Worm (Caenorhabditis elegans) whole organism, early embryonic: Measurements from ENCODE around the gene cdh-12.

Source experiments
- B0310.2 ChIP-seq: sonication (generic microtip); optimal IDR thresholded peaks from 2 replicates; lab custom pipeline; 2016; ENCODE audit warnings: mild to moderate bottlenecking, missing genetic modification characterization, missing compliant biosample characterization
- F13C5.2 ChIP-seq: sonication (generic microtip); optimal IDR thresholded peaks from 2 replicates; lab custom pipeline; 2017; ENCODE audit warnings: mild to moderate bottlenecking, missing genetic modification characterization, inconsistent platforms, missing compliant biosample characterization
- aly-1 ChIP-seq: sonication (generic microtip); optimal IDR thresholded peaks from 2 replicates; lab custom pipeline; 2016; ENCODE audit warnings: missing genetic modification characterization, missing compliant biosample characterization
- ama-1 ChIP-seq: fragments of 150-350 bp; optimal IDR thresholded peaks from 2 replicates; lab custom pipeline; 2014
- ceh-13 ChIP-seq: fragments of 200-800 bp; sonication (Bioruptor generic); optimal IDR thresholded peaks from 2 replicates; lab custom pipeline; 2018; ENCODE audit warnings: mild to moderate bottlenecking, missing genetic modification characterization, missing compliant biosample characterization
- ceh-36 ChIP-seq: sonication (generic microtip); optimal IDR thresholded peaks from 2 replicates; lab custom pipeline; 2016; ENCODE audit warnings: missing genetic modification characterization, inconsistent platforms, missing compliant biosample characterization
- ets-7 ChIP-seq: sonication (generic microtip); optimal IDR thresholded peaks from 2 replicates; lab custom pipeline; 2016; ENCODE audit warnings: missing genotype, missing genetic modification characterization, missing compliant biosample characterization
- flt-1 ChIP-seq: fragments of 200-800 bp; sonication (Bioruptor generic); IDR thresholded peaks from 2 replicates; pipeline ENCODE4 v1.3.6; 2022; ENCODE audit warnings: missing genetic modification characterization, missing compliant biosample characterization
- hmbx-1 ChIP-seq: sonication (generic microtip); optimal IDR thresholded peaks from 2 replicates; lab custom pipeline; 2016; ENCODE audit warnings: mild to moderate bottlenecking, missing genetic modification characterization, missing compliant biosample characterization
- hmg-4 ChIP-seq: fragments of 200-800 bp; sonication (Bioruptor generic); optimal IDR thresholded peaks from 2 replicates; lab custom pipeline; 2018; ENCODE audit warnings: mild to moderate bottlenecking, missing genetic modification characterization, missing compliant biosample characterization
- hnd-1 ChIP-seq: sonication (generic microtip); optimal IDR thresholded peaks from 2 replicates; lab custom pipeline; 2016; ENCODE audit warnings: missing genetic modification characterization, missing compliant biosample characterization
- pes-1 ChIP-seq: fragments of 200-800 bp; sonication (Bioruptor generic); IDR thresholded peaks from 2 replicates; pipeline ENCODE4 v1.3.6; 2022; ENCODE audit warnings: missing genetic modification reagents, missing genetic modification characterization, missing compliant biosample characterization
- scrt-1 ChIP-seq: fragments of 200-800 bp; sonication (Bioruptor generic); IDR thresholded peaks from 2 replicates; pipeline ENCODE4 v1.3.6; 2022; ENCODE audit warnings: missing genetic modification characterization, missing compliant biosample characterization
- sea-1 ChIP-seq: fragments of 200-800 bp; sonication (Bioruptor generic); conservative IDR thresholded peaks from 2 replicates; pipeline ENCODE4 v1.3.6; 2022; ENCODE audit warnings: missing genetic modification characterization, missing compliant biosample characterization
- tbx-11 ChIP-seq: fragments of 200-800 bp; sonication (Bioruptor generic); IDR thresholded peaks from 2 replicates; pipeline ENCODE4 v1.3.6; 2022; ENCODE audit warnings: missing genetic modification characterization, missing compliant biosample characterization
- tbx-37 ChIP-seq: fragments of 200-800 bp; sonication (Bioruptor generic); conservative IDR thresholded peaks from 2 replicates; pipeline ENCODE4 v1.3.6; 2022; ENCODE audit warnings: missing genetic modification reagents, missing genetic modification characterization, missing compliant biosample characterization
- tra-4 ChIP-seq: sonication (generic microtip); optimal IDR thresholded peaks from 2 replicates; lab custom pipeline; 2017; ENCODE audit warnings: missing genetic modification characterization, missing compliant biosample characterization

Gene cdh-12

DNA sequence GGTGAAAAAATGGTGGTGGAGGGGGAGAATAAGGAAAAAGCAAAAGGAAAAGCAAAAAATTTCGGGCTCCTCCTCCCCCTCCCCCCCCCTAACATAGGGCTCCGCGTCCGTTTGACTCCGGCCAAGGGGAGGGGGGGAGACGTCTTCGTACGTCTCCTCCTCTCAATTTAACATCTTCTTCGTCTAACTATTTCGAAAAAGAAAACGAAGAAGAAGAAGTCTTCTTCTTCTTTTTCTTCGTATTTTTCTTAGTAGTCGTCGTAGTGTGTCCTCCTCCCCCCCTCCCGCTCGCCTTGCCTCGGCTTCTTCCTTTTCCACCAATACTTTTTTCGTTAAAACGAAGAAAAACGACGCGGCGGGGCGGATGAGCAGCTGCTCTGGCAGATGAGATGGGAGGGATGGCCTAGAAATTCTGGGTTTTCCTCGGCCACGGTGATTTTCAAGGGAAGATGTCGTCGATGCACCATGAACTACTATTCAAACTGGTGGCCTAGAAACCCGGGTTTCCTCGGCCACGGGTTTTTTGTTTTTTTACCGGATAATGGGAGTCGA is 14.9 kb upstream of the cdh-12 start:
- TF ChIP-seq hmbx-1 (tag; lab: Kevin White, UChicago) (no peak), hmg-4 (peak; percentile 5)

DNA sequence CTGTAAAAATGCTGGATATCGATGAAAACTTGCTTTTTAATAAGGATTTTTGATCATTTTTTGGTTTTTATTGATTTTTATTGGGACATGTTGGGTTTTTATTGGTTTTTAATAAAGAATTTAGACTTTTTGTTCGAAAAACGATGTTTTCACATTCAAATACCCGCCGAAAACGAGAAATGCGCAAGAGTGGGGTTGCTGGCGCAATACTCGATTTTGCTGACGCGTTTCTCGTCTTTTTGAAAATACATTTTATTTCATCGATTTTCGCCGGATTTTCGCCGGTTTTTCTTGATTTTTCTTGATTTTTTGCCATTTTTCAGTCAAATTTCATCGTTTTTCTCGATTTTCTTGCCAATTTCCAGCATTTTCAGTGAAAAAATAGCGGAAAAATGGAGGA is 9.0 kb upstream of the cdh-12 start, which contains the start of gene smr-1:
Gene smr-1 (plus strand): TSS at position 375 of the 400 bp plus-strand sequence.
- TF ChIP-seq pes-1 (GFP tag; lab: Robert Waterston, UW) = peak; percentile 63; the same call in 1 of the 2 replicates
- TF ChIP-seq F13C5.2 (tag; lab: Kevin White, UChicago) = peak; percentile 54
- peak; percentile 38 for TF ChIP-seq hnd-1 (tag; lab: Kevin White, UChicago)
- TF ChIP-seq hmbx-1 (tag; lab: Kevin White, UChicago) = no peak
- 0 out of 2 replicates have a peak, but pooled peaks have one; percentile 31 for TF ChIP-seq flt-1
- TF ChIP-seq sea-1 (GFP tag; lab: Robert Waterston, UW) = no peak
- no peak for TF ChIP-seq hmg-4
- TF ChIP-seq tbx-11 (GFP tag; lab: Robert Waterston, UW) = 0 out of 2 replicates have a peak, but pooled peaks have one; percentile 7

DNA sequence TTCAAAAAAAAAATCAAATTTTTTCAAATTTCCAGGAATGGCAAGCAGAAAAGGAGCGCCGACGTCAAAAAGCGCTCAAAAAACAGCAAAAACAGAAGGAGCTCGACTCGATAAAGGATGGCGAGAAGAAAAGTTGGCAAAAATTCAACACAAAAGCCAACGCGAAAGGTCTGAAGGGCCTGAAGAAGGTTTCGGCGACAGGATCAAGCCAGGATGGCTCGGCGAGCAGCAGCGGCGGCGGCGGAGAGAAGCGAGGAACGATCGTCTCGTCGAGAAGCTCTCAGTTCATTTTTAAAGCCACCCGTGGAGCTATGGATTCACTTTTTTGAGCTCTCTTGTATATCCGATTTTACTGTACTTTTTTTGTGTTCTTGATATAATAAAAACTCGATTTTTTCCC is 7.0 kb upstream of the cdh-12 start:
- no peak for TF ChIP-seq hnd-1 (tag; lab: Kevin White, UChicago)
- TF ChIP-seq ama-1 (lab: Kevin White, UChicago) = no peak
- no peak for TF ChIP-seq hmg-4
- no peak for TF ChIP-seq hmbx-1 (tag; lab: Kevin White, UChicago)
- TF ChIP-seq flt-1 = no peak
- TF ChIP-seq tra-4 (tag; lab: Kevin White, UChicago) = no peak
- no peak for TF ChIP-seq tbx-11 (GFP tag; lab: Robert Waterston, UW)
- TF ChIP-seq aly-1 (tag; lab: Kevin White, UChicago) = no peak
- no peak for TF ChIP-seq sea-1 (GFP tag; lab: Robert Waterston, UW)
- no peak for TF ChIP-seq tbx-37 (GFP tag; lab: Robert Waterston, UW)
- no peak for TF ChIP-seq ets-7 (tag; lab: Kevin White, UChicago)
- TF ChIP-seq scrt-1 (GFP tag; lab: Robert Waterston, UW) = no peak

DNA sequence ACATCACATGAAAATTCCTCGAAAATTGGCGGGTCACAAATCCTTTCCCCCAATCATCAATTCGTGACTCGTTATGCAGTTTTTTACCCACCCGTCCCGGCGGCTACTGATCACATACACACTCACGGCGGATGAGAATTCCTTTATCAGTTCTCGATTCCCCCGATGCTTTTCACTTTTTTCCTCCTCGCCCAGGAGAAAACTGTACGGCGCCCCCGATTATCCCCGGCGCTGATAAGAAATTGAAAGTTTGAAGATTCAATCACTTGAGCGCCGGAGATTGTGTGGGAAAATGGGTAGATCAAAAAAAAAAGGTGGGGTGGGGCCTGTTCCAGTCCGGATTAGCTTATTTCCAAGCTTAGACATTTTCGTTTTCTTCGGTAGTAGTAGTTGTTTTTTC is 4.0 kb upstream of the cdh-12 start:
- TF ChIP-seq tra-4 (tag; lab: Kevin White, UChicago) (no peak), tbx-37 (GFP tag; lab: Robert Waterston, UW) (no peak), sea-1 (GFP tag; lab: Robert Waterston, UW) (no peak), hmg-4 (no peak), ceh-36 (no peak), flt-1 (no peak), F13C5.2 (tag; lab: Kevin White, UChicago) (no peak), pes-1 (GFP tag; lab: Robert Waterston, UW) (no peak), ama-1 (lab: Kevin White, UChicago) (no peak), ets-7 (tag; lab: Kevin White, UChicago) (no peak), scrt-1 (GFP tag; lab: Robert Waterston, UW) (no peak), tbx-11 (GFP tag; lab: Robert Waterston, UW) (no peak), hnd-1 (tag; lab: Kevin White, UChicago) (no peak), aly-1 (tag; lab: Kevin White, UChicago) (no peak)

DNA sequence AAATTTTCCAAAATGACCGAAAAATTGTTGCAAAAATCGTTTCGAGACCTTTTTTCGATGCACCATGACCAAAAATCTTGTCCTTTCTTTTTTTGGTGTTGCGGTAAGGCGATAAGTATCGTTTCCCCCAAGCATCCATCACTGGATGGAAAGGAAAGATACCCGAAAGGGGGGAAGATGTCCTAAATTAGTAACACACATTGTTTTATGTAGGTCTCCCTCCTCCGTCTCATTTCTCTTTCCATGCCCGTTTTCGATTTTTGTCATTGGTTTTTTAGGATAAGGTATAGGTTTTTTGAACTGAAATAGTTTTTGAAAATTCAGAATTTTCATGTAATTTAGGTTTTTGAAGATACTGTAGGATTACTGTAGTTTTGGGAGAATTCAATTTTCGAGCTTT is 2.4 kb upstream of the cdh-12 start:
- TF ChIP-seq tbx-11 (GFP tag; lab: Robert Waterston, UW) (no peak), scrt-1 (GFP tag; lab: Robert Waterston, UW) (no peak), hmbx-1 (tag; lab: Kevin White, UChicago) (no peak), ets-7 (tag; lab: Kevin White, UChicago) (no peak), ama-1 (lab: Kevin White, UChicago) (no peak), hmg-4 (no peak), sea-1 (GFP tag; lab: Robert Waterston, UW) (no peak), hnd-1 (tag; lab: Kevin White, UChicago) (no peak), ceh-13 (GFP tag; lab: Kevin White, UChicago) (no peak), B0310.2 (tag; lab: Kevin White, UChicago) (no peak), aly-1 (tag; lab: Kevin White, UChicago) (no peak), tra-4 (tag; lab: Kevin White, UChicago) (no peak), ceh-36 (no peak), flt-1 (no peak), F13C5.2 (tag; lab: Kevin White, UChicago) (no peak), tbx-37 (GFP tag; lab: Robert Waterston, UW) (no peak)

DNA sequence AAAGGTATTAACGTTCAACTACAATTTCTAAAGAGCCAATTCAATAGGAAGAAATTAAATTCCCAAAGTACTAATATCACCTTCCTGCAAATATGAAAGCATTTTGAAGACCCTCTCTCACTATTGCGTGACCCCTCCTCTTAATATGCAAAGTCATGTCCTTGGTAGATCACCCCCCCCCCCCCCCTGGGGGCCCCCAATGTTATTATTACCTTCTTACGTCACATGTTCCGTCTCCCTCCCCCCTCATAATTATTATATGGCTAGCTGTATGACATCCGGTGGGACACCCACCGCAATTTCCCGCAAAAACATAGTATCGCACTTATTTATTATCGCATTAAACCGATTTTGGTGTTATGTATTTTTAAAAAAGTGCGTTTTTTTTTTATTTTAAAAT is 10.1 kb downstream of the cdh-12 start:
- TF ChIP-seq ceh-13 (GFP tag; lab: Kevin White, UChicago) (no peak), sea-1 (GFP tag; lab: Robert Waterston, UW) (0 out of 2 replicates have a peak, but pooled peaks have one; percentile 41), B0310.2 (tag; lab: Kevin White, UChicago) (no peak), hmg-4 (peak; percentile 4), ets-7 (tag; lab: Kevin White, UChicago) (no peak), ama-1 (lab: Kevin White, UChicago) (no peak), tbx-11 (GFP tag; lab: Robert Waterston, UW) (no peak), flt-1 (no peak), aly-1 (tag; lab: Kevin White, UChicago) (no peak)

DNA sequence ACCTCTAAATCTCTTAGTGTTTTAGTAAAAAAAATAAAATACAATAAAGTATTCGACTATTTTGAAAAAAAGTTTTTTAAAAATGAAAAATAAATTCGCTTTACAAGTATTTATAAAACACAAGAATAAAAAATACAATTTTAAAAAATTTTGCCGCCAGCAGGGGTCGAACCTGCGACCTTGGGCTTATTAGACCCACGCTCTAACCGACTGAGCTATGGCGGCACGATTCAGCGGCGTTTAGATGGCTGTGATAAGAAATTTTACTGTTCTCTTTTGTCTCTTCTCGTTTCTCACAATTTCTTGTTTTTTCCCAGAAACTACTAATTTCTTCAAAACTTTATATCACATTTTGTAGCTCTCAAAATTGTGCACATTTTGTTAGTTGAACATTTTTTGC is 11.4 kb downstream of the cdh-12 start:
- no peak for TF ChIP-seq pes-1 (GFP tag; lab: Robert Waterston, UW)
- no peak for TF ChIP-seq sea-1 (GFP tag; lab: Robert Waterston, UW)
- no peak for TF ChIP-seq aly-1 (tag; lab: Kevin White, UChicago)
- no peak for TF ChIP-seq ets-7 (tag; lab: Kevin White, UChicago)
- no peak for TF ChIP-seq flt-1
- TF ChIP-seq ama-1 (lab: Kevin White, UChicago) = no peak
- TF ChIP-seq tbx-11 (GFP tag; lab: Robert Waterston, UW) = no peak
- TF ChIP-seq B0310.2 (tag; lab: Kevin White, UChicago) = no peak
- TF ChIP-seq ceh-13 (GFP tag; lab: Kevin White, UChicago) = no peak
- TF ChIP-seq tbx-37 (GFP tag; lab: Robert Waterston, UW) = no peak
- no peak for TF ChIP-seq tra-4 (tag; lab: Kevin White, UChicago)
- TF ChIP-seq hnd-1 (tag; lab: Kevin White, UChicago) = no peak
- no peak for TF ChIP-seq scrt-1 (GFP tag; lab: Robert Waterston, UW)
- no peak for TF ChIP-seq ceh-36
- no peak for TF ChIP-seq hmg-4
- no peak for TF ChIP-seq hmbx-1 (tag; lab: Kevin White, UChicago)
- TF ChIP-seq F13C5.2 (tag; lab: Kevin White, UChicago) = no peak
